Worm (Caenorhabditis elegans): ENCODE measurements around the gene wdr-5.3.

The wdr-5.3 gene

ce11 chrV:10719019-10719832 is 17.7 kb upstream of the wdr-5.3 start:
- TF ChIP-seq akir-1 (GFP tag; optimal IDR thresholded peaks at IDR 0.05) (no peak), snpc-1.3 (tag; optimal IDR thresholded peaks at IDR 0.05; ENCODE audit: insufficient read depth) (no peak), lsy-27 (tag; optimal IDR thresholded peaks at IDR 0.05; ENCODE audit: borderline replicate concordance, insufficient read depth) (no peak), pbrm-1 (GFP tag; IDR thresholded peaks at IDR 0.05) (no peak), Y53F4B.3 (GFP tag; IDR thresholded peaks at IDR 0.05) (no peak), K12H6.12 (tag; optimal IDR thresholded peaks at IDR 0.05) (peak; percentile 39), cebp-1 (GFP tag; IDR thresholded peaks at IDR 0.05) (no peak), cebp-1 (tag; optimal IDR thresholded peaks at IDR 0.05) (peak; percentile 29), lin-54 (GFP tag; optimal IDR thresholded peaks at IDR 0.05) (no peak), Y53G8AR.9 (GFP tag; conservative IDR thresholded peaks at IDR 0.05) (no peak), ztf-6 (GFP tag; IDR thresholded peaks at IDR 0.05) (no peak), tbx-9 (tag; optimal IDR thresholded peaks at IDR 0.05; ENCODE audit: borderline replicate concordance) (no peak), aptf-2 (GFP tag; conservative IDR thresholded peaks at IDR 0.05) (no peak), lag-1 (GFP tag; IDR thresholded peaks at IDR 0.05) (no peak), Y56A3A.18 (GFP tag; IDR thresholded peaks at IDR 0.05) (no peak), ceh-79 (tag; optimal IDR thresholded peaks at IDR 0.05) (no peak), C17E4.6 (GFP tag; IDR thresholded peaks at IDR 0.05) (no peak), let-607 (tag; optimal IDR thresholded peaks at IDR 0.05) (no peak), somi-1 (GFP tag; optimal IDR thresholded peaks at IDR 0.05) (peak; percentile 49), ama-1 (optimal IDR thresholded peaks at IDR 0.05) (peak; percentile 38), ama-1 (GFP tag; optimal IDR thresholded peaks at IDR 0.05) (no peak), athp-1 (tag; optimal IDR thresholded peaks at IDR 0.05) (no peak), tlf-1 (GFP tag; optimal IDR thresholded peaks at IDR 0.05) (no peak), dpff-1 (tag; optimal IDR thresholded peaks at IDR 0.05) (no peak), nfyb-1 (GFP tag; IDR thresholded peaks at IDR 0.05) (no peak), F52B5.7 (tag; optimal IDR thresholded peaks at IDR 0.05) (no peak), atf-7 (tag; optimal IDR thresholded peaks at IDR 0.05) (no peak), lir-1 (GFP tag; conservative IDR thresholded peaks at IDR 0.05) (no peak), rcor-1 (GFP tag; IDR thresholded peaks at IDR 0.05) (0 out of 2 replicates have a peak, but pooled peaks have one; percentile 14)

ce11 chrV:10719833-10720170 is 17.1 kb upstream of the wdr-5.3 start:
- peak; percentile 73 for TF ChIP-seq lir-1 (GFP tag; conservative IDR thresholded peaks at IDR 0.05)
- TF ChIP-seq madf-8 (GFP tag; conservative IDR thresholded peaks at IDR 0.05) = no peak
- TF ChIP-seq mel-28 (tag; optimal IDR thresholded peaks at IDR 0.05; ENCODE audit: borderline replicate concordance) = no peak
- TF ChIP-seq ztf-26 (tag; optimal IDR thresholded peaks at IDR 0.05) = no peak
- TF ChIP-seq ztf-28 (GFP tag; IDR thresholded peaks at IDR 0.05) = no peak
- 0 out of 2 replicates have a peak, but pooled peaks have one; percentile 7 for TF ChIP-seq Y95B8A.8 (GFP tag; IDR thresholded peaks at IDR 0.05)
- peak; percentile 8 for TF ChIP-seq akir-1 (GFP tag; optimal IDR thresholded peaks at IDR 0.05)
- TF ChIP-seq ceh-27 (GFP tag; optimal IDR thresholded peaks at IDR 0.05) = peak; percentile 44
- 0 out of 2 replicates have a peak, but pooled peaks have one; percentile 30 for TF ChIP-seq pbrm-1 (GFP tag; IDR thresholded peaks at IDR 0.05)
- TF ChIP-seq hsf-1 (GFP tag; IDR thresholded peaks at IDR 0.05) = no peak
- TF ChIP-seq lin-40 (tag; optimal IDR thresholded peaks at IDR 0.05) = peak; percentile 24
- no peak for TF ChIP-seq B0019.2 (GFP tag; conservative IDR thresholded peaks at IDR 0.05)
- TF ChIP-seq ekl-4 (GFP tag; IDR thresholded peaks at IDR 0.05) = peak; percentile 48; the same call in 1 of the 2 replicates
- no peak for TF ChIP-seq snpc-1.3 (tag; optimal IDR thresholded peaks at IDR 0.05; ENCODE audit: insufficient read depth)
- TF ChIP-seq mes-4 (tag; optimal IDR thresholded peaks at IDR 0.05) = no peak
- TF ChIP-seq hrde-1 (tag; optimal IDR thresholded peaks at IDR 0.05; ENCODE audit: borderline replicate concordance) = no peak
- TF ChIP-seq attf-5 (GFP tag; optimal IDR thresholded peaks at IDR 0.05) = peak; percentile 49
- no peak for TF ChIP-seq madf-10 (tag; optimal IDR thresholded peaks at IDR 0.05)
- TF ChIP-seq rcor-1 (GFP tag; IDR thresholded peaks at IDR 0.05) = 0 out of 2 replicates have a peak, but pooled peaks have one; percentile 3
- TF ChIP-seq cebp-1 (GFP tag; IDR thresholded peaks at IDR 0.05) = no peak
- peak; percentile 82 for TF ChIP-seq cebp-1 (tag; optimal IDR thresholded peaks at IDR 0.05)
- no peak for TF ChIP-seq ceh-91 (GFP tag; IDR thresholded peaks at IDR 0.05)
- no peak for TF ChIP-seq ztf-22 (GFP tag; optimal IDR thresholded peaks at IDR 0.05)
- no peak for TF ChIP-seq Y53F4B.3 (GFP tag; IDR thresholded peaks at IDR 0.05)
- no peak for TF ChIP-seq lsy-27 (tag; optimal IDR thresholded peaks at IDR 0.05; ENCODE audit: borderline replicate concordance, insufficient read depth)
- no peak for TF ChIP-seq hmg-20 (GFP tag; IDR thresholded peaks at IDR 0.05)
